Fruit fly (Drosophila melanogaster): Measurements from ENCODE around the gene CG9970.

- TF ChIP-seq Blimp-1 (GFP tag; optimal IDR thresholded peaks at IDR 0.05), result no peak
- no peak for TF ChIP-seq dac (GFP tag; optimal IDR thresholded peaks at IDR 0.05)
- no peak for TF ChIP-seq CG9139 (GFP tag; optimal IDR thresholded peaks at IDR 0.05)
- no peak for TF ChIP-seq achi (GFP tag; optimal IDR thresholded peaks at IDR 0.05)
- TF ChIP-seq CG34406 (GFP tag; optimal IDR thresholded peaks at IDR 0.05), result no peak
- TF ChIP-seq CG6276 (GFP tag; optimal IDR thresholded peaks at IDR 0.05), result no peak
- TF ChIP-seq CG11902 (GFP tag; optimal IDR thresholded peaks at IDR 0.05), result no peak
- no peak for TF ChIP-seq CG15336 (GFP tag; IDR thresholded peaks at IDR 0.05)
- no peak for TF ChIP-seq fd59A (GFP tag; optimal IDR thresholded peaks at IDR 0.05)
- TF ChIP-seq CG6163 (GFP tag; IDR thresholded peaks at IDR 0.05), result no peak
Measured at dm6 chr3L:2881582-2881981, 34.9 kb downstream of the CG9970 start.
